Fruit fly (Drosophila melanogaster) whole organism, embryonic: ENCODE data around the gene SdhC.
A peak's percentile ranks its signal among the peaks of the same experiment; 100 is the strongest.

Experiments
- CG17568 ChIP-seq: fragments of 200-800 bp; sonication (Bioruptor generic); optimal IDR thresholded peaks from 2 replicates; lab custom pipeline; 2018; ENCODE audit warnings: missing biosample characterization, mild to moderate bottlenecking, missing genetic modification characterization, moderate library complexity
- CG6175 ChIP-seq: fragments of 200-800 bp; sonication (Bioruptor generic); IDR thresholded peaks from 3 replicates; pipeline ENCODE4 v1.3.6; 2022; ENCODE audit warnings: missing biosample characterization, missing genetic modification characterization
- CG6813 ChIP-seq: fragments of 200-800 bp; sonication (Bioruptor generic); optimal IDR thresholded peaks from 2 replicates; lab custom pipeline; 2017; ENCODE audit warnings: missing biosample characterization, missing genetic modification characterization, mild to moderate bottlenecking, moderate library complexity, missing genetic modification reagents
- CG7271 ChIP-seq: fragments of 200-800 bp; sonication (Bioruptor generic); optimal IDR thresholded peaks from 2 replicates; lab custom pipeline; 2018; ENCODE audit warnings: missing biosample characterization, mild to moderate bottlenecking, missing genetic modification characterization, moderate library complexity
- Dek ChIP-seq: fragments of 200-800 bp; sonication (Bioruptor generic); optimal IDR thresholded peaks from 3 replicates; lab custom pipeline; 2019; ENCODE audit warnings: missing biosample characterization, mild to moderate bottlenecking, missing genetic modification characterization, moderate library complexity
- dan ChIP-seq: fragments of 200-800 bp; sonication (Bioruptor generic); IDR thresholded peaks from 2 replicates; pipeline ENCODE4 v1.3.6; 2022; ENCODE audit warnings: missing biosample characterization, missing genetic modification characterization
- esg ChIP-seq: fragments of 200-800 bp; sonication (Bioruptor generic); conservative IDR thresholded peaks from 2 replicates; pipeline ENCODE4 v1.3.6; 2022; ENCODE audit warnings: missing biosample characterization, missing genetic modification characterization
- exex ChIP-seq: fragments of 200-800 bp; sonication (Bioruptor generic); optimal IDR thresholded peaks from 4 replicates; lab custom pipeline; 2018; ENCODE audit warnings: missing biosample characterization, mild to moderate bottlenecking, missing genetic modification characterization, moderate library complexity
- inv ChIP-seq: fragments of 200-800 bp; sonication (Bioruptor generic); IDR thresholded peaks from 2 replicates; pipeline ENCODE4 v1.3.6; 2022; ENCODE audit warnings: missing biosample characterization, missing genetic modification characterization; ENCODE audit not compliant: partially characterized antibody
- kah ChIP-seq: fragments of 200-800 bp; sonication (Bioruptor generic); optimal IDR thresholded peaks from 2 replicates; lab custom pipeline; 2018; ENCODE audit warnings: missing biosample characterization, mild to moderate bottlenecking, missing genetic modification characterization
- lbe ChIP-seq: fragments of 200-800 bp; sonication (Bioruptor generic); optimal IDR thresholded peaks from 2 replicates; lab custom pipeline; 2016; ENCODE audit warnings: missing biosample characterization, mild to moderate bottlenecking, missing genetic modification characterization
- scrt ChIP-seq: fragments of 200-800 bp; sonication (Bioruptor generic); optimal IDR thresholded peaks from 2 replicates; lab custom pipeline; 2018; ENCODE audit warnings: missing biosample characterization, mild to moderate bottlenecking, missing genetic modification characterization, moderate library complexity
- so ChIP-seq: fragments of 200-800 bp; sonication (Bioruptor generic); IDR thresholded peaks from 3 replicates; pipeline ENCODE4 v1.3.6; 2022; ENCODE audit warnings: missing biosample characterization, missing genetic modification characterization
- tgo ChIP-seq: fragments of 200-800 bp; sonication (Bioruptor generic); IDR thresholded peaks from 3 replicates; pipeline ENCODE4 v1.3.6; 2022; ENCODE audit warnings: missing biosample characterization, missing genetic modification characterization
- unc-4 ChIP-seq: fragments of 200-800 bp; sonication (Bioruptor generic); IDR thresholded peaks from 2 replicates; pipeline ENCODE4 v1.3.6; 2022; ENCODE audit warnings: missing biosample characterization, missing genetic modification characterization; ENCODE audit not compliant: partially characterized antibody

Gene SdhC

dm6 chr3R:11165974-11166373 is 43.7 kb downstream of the SdhC start, which contains the start of gene Ugt35E1:
Gene Ugt35E1 (minus strand): TSS chr3R:11166074.
- TF ChIP-seq dan (no peak), exex (tag; lab: Kevin White, UChicago) (peak; percentile 52), CG6813 (GFP tag; lab: Kevin White, UChicago) (no peak), CG17568 (no peak)

- TF ChIP-seq CG7271, result no peak
- no peak for TF ChIP-seq inv (GFP tag; lab: Robert Waterston, UW)
- no peak for TF ChIP-seq so (GFP tag; lab: Robert Waterston, UW)
- TF ChIP-seq lbe (GFP tag; lab: Kevin White, UChicago), result no peak
- no peak for TF ChIP-seq unc-4 (GFP tag; lab: Robert Waterston, UW)
- TF ChIP-seq tgo (GFP tag; lab: Robert Waterston, UW), result no peak
- TF ChIP-seq esg (GFP tag; lab: Robert Waterston, UW), result no peak
- no peak for TF ChIP-seq scrt (GFP tag; lab: Kevin White, UChicago)
- TF ChIP-seq CG6175 (GFP tag; lab: Robert Waterston, UW), result no peak
- TF ChIP-seq Dek (tag; lab: Kevin White, UChicago), result no peak
- TF ChIP-seq kah (GFP tag; lab: Kevin White, UChicago), result no peak
Observed at dm6 chr3R:11160907-11161306, 48.7 kb downstream of the SdhC start, which contains the start of gene CG4757. Gene CG4757 (plus strand): TSS chr3R:11161207.
